Fruit fly (Drosophila melanogaster): ENCODE results near the gene UQCR-14L.

Gene UQCR-14L

DNA sequence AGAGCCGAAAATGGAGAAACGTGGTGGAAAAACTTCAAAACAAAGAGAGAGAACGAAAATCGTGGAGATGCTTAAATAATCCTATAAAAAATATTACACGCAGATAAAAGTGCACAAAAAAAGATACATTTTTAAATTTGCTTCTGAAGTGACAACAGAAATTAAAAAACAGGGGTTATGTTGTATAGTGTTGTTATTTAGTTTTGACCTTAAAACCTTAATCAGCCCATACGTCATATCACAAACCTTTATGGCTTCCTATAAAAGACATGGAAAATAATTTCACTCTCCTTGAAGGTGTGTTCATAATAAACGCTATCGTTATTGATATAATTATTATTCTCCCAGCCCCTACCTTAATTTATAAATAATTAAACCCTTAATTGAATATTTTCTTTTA, 33.3 kb downstream of the UQCR-14L start (continued):
- TF ChIP-seq fd85E (GFP tag; optimal IDR thresholded peaks at IDR 0.05) (no peak), achi (GFP tag; optimal IDR thresholded peaks at IDR 0.05) (peak; percentile 44), dsx (GFP tag; optimal IDR thresholded peaks at IDR 0.05; ENCODE audit: poor library complexity, severe bottlenecking) (no peak), Hr39 (GFP tag; optimal IDR thresholded peaks at IDR 0.05) (peak; percentile 57), Sox15 (GFP tag; optimal IDR thresholded peaks at IDR 0.05) (peak; percentile 36), salr (GFP tag; optimal IDR thresholded peaks at IDR 0.05) (no peak), Eip93F (GFP tag; optimal IDR thresholded peaks at IDR 0.05) (no peak), spab (GFP tag; optimal IDR thresholded peaks at IDR 0.05) (no peak), net (GFP tag; optimal IDR thresholded peaks at IDR 0.05) (no peak), lz (GFP tag; optimal IDR thresholded peaks at IDR 0.05) (peak; percentile 31), eg (GFP tag; IDR thresholded peaks at IDR 0.05) (no peak), fkh (GFP tag; optimal IDR thresholded peaks at IDR 0.05) (no peak), CG6854 (GFP tag; optimal IDR thresholded peaks at IDR 0.05) (no peak), Sox14 (GFP tag; optimal IDR thresholded peaks at IDR 0.05) (peak; percentile 20), CG34406 (GFP tag; optimal IDR thresholded peaks at IDR 0.05) (peak; percentile 47)

DNA sequence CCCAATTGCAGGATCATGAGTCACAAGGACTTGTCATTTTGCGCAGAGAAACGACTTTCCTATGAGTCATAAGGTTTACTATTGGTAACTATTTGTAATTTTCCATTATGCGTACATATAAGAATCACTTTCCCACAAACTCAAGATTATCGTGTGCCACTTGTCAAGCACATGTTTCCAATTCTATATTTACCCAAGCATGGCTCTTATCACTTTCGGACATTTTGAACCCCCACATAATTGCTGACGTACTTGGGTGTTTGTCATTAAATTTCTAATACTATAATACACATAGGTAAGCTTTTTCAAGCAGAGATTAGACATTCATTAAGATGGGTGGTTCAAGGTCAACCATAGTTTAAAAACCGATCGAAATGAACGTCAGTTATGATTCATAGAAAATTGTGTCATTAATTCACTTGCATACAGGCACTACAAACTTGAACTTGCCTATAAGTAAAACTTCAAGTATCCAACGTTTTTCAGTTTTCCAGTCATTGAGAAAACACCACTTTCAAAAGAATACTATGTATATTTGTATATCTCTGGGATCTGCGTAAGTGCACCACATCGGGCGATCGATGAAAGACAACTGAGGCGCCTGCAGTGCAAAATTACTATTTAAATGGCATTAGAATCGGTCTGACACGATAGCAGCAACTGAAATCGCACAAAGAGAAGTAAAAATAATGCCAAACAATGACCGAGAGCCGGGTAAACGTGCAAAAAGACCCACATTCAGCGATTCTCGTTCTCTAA, 34.0 kb downstream of the UQCR-14L start:
- no peak for TF ChIP-seq Hr39 (GFP tag; optimal IDR thresholded peaks at IDR 0.05)
- TF ChIP-seq svp (GFP tag): peak; percentile 61
- TF ChIP-seq fkh (GFP tag; optimal IDR thresholded peaks at IDR 0.05): peak; percentile 28

DNA sequence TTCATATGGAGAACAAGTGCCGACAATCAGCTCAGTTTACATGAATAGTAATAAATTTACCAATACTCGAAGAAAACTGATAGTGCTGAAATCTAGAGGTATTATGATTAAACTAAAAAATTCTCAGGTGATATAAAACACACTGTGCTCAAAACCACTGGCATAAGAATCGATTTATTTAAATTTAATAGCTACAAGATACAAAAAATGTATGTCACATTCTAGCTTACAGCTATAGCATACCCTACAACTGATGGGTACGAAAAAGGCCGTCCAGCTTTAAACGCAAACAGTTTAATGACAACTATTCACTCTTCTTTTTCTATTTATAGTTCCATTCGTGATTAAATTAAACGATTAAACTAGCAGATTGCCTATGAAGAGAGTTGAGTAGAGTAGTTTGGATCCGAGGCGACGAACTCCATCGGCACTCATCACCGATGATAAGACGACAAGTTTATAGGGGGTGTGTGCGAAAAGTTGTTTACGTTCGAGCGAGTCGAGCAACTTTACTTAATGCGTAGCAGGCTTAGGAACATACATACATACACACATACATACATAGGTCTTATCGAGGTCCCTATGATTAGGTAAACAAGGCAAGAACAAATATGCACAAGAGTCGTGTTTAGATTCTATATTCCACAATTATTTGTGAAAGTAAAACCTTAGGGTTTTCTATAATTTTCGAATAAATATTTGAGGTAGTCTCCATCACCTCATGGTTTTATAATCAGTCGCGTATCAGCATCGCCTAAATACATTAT, 35.1 kb downstream of the UQCR-14L start:
- peak; percentile 87 for TF ChIP-seq CG11294 (GFP tag; IDR thresholded peaks at IDR 0.05)
- TF ChIP-seq CG8632 (GFP tag; optimal IDR thresholded peaks at IDR 0.05): peak; percentile 16
- TF ChIP-seq CG15336 (GFP tag; IDR thresholded peaks at IDR 0.05): peak; percentile 86
- TF ChIP-seq net (GFP tag; optimal IDR thresholded peaks at IDR 0.05): peak; percentile 79
- peak; percentile 74 for TF ChIP-seq CG1621 (tag; optimal IDR thresholded peaks at IDR 0.05)
- peak; percentile 17 for TF ChIP-seq CG6792 (GFP tag; optimal IDR thresholded peaks at IDR 0.05)
- TF ChIP-seq fd59A (GFP tag; optimal IDR thresholded peaks at IDR 0.05): peak; percentile 76
- no peak for TF ChIP-seq Sox102F (GFP tag; optimal IDR thresholded peaks at IDR 0.05)
- peak; percentile 44 for TF ChIP-seq topi (GFP tag; optimal IDR thresholded peaks at IDR 0.05)
- peak; percentile 76 for TF ChIP-seq OdsH (GFP tag; optimal IDR thresholded peaks at IDR 0.05)
- no peak for TF ChIP-seq vri (GFP tag; optimal IDR thresholded peaks at IDR 0.05)
- peak; percentile 63 for TF ChIP-seq CG11762 (GFP tag; optimal IDR thresholded peaks at IDR 0.05; ENCODE audit: insufficient read depth)
- peak; percentile 7 for TF ChIP-seq CG31627 (GFP tag; optimal IDR thresholded peaks at IDR 0.05)
- peak; percentile 30 for TF ChIP-seq Sox15 (GFP tag; optimal IDR thresholded peaks at IDR 0.05)
- TF ChIP-seq Ets96B (tag; optimal IDR thresholded peaks at IDR 0.05): peak; percentile 84
- TF ChIP-seq CG6808 (GFP tag; optimal IDR thresholded peaks at IDR 0.05): peak; percentile 76
- TF ChIP-seq lz (GFP tag; optimal IDR thresholded peaks at IDR 0.05): peak; percentile 26
- peak; percentile 30 to 67 for TF ChIP-seq ss (GFP tag; optimal IDR thresholded peaks at IDR 0.05)
- TF ChIP-seq CG6854 (GFP tag; optimal IDR thresholded peaks at IDR 0.05): no peak
- no peak for TF ChIP-seq Eip93F (GFP tag; optimal IDR thresholded peaks at IDR 0.05)
- peak; percentile 88 for TF ChIP-seq CG6163 (GFP tag; IDR thresholded peaks at IDR 0.05)
- TF ChIP-seq CG4318 (GFP tag; optimal IDR thresholded peaks at IDR 0.05): peak; percentile 79
- TF ChIP-seq acj6 (GFP tag; optimal IDR thresholded peaks at IDR 0.05): peak; percentile 83
- TF ChIP-seq svp (GFP tag): peak; percentile 55
- peak; percentile 57 for TF ChIP-seq spab (GFP tag; optimal IDR thresholded peaks at IDR 0.05)
- peak; percentile 91 for TF ChIP-seq CG32006 (GFP tag; optimal IDR thresholded peaks at IDR 0.05)
- peak; percentile 20 for TF ChIP-seq esn (GFP tag; optimal IDR thresholded peaks at IDR 0.05)
- TF ChIP-seq eg (GFP tag; IDR thresholded peaks at IDR 0.05): peak; percentile 93
- TF ChIP-seq salr (GFP tag; optimal IDR thresholded peaks at IDR 0.05): peak; percentile 52 to 85
- TF ChIP-seq CG34406 (GFP tag; optimal IDR thresholded peaks at IDR 0.05): peak; percentile 30
- TF ChIP-seq CG10631 (GFP tag; optimal IDR thresholded peaks at IDR 0.05): peak; percentile 70
- TF ChIP-seq CG8319 (GFP tag; optimal IDR thresholded peaks at IDR 0.05): no peak
- TF ChIP-seq Smox (GFP tag; optimal IDR thresholded peaks at IDR 0.05): no peak
- TF ChIP-seq Lpt (GFP tag; optimal IDR thresholded peaks at IDR 0.05): peak; percentile 71
- TF ChIP-seq dac (GFP tag; optimal IDR thresholded peaks at IDR 0.05): peak; percentile 36
- TF ChIP-seq CG9139 (GFP tag; optimal IDR thresholded peaks at IDR 0.05): no peak
- no peak for TF ChIP-seq Met (GFP tag; optimal IDR thresholded peaks at IDR 0.05)
